Worm (Caenorhabditis elegans) whole organism, midembryonic: Measurements from ENCODE around the gene F09E5.8.

ENCODE experiments used
- T22C8.4 ChIP-seq: fragments of 200-800 bp; sonication (Bioruptor generic); IDR thresholded peaks from 2 replicates; pipeline ENCODE4 v1.3.6; 2022; ENCODE audit warnings: missing genetic modification characterization, missing compliant biosample characterization
- cog-1 ChIP-seq: sonication (generic microtip); optimal IDR thresholded peaks from 2 replicates; lab custom pipeline; 2016; ENCODE audit warnings: missing genetic modification characterization, missing compliant biosample characterization
- flt-1 ChIP-seq: fragments of 200-800 bp; sonication (Bioruptor generic); IDR thresholded peaks from 2 replicates; pipeline ENCODE4 v1.3.6; 2022; ENCODE audit warnings: missing genetic modification characterization, missing compliant biosample characterization
- klf-2 ChIP-seq: fragments of 200-800 bp; sonication (Bioruptor generic); conservative IDR thresholded peaks from 2 replicates; pipeline ENCODE4 v1.3.6; 2022; ENCODE audit warnings: missing genetic modification reagents, missing genetic modification characterization, missing compliant biosample characterization
- med-1 ChIP-seq: sonication (generic microtip); optimal IDR thresholded peaks from 2 replicates; lab custom pipeline; 2017; ENCODE audit warnings: missing genetic modification characterization, mild to moderate bottlenecking, missing compliant biosample characterization, antibody characterized with exemption, missing genetic modification reagents; ENCODE audit not compliant: insufficient read depth
- ref-1 ChIP-seq: fragments of 200-800 bp; sonication (Bioruptor generic); conservative IDR thresholded peaks from 2 replicates; pipeline ENCODE4 v1.3.6; 2022; ENCODE audit warnings: missing genetic modification reagents, missing genetic modification characterization, missing compliant biosample characterization
- tab-1 ChIP-seq: fragments of 200-800 bp; sonication (Bioruptor generic); IDR thresholded peaks from 2 replicates; pipeline ENCODE4 v1.3.6; 2022; ENCODE audit warnings: missing genetic modification characterization, missing compliant biosample characterization
- ztf-23 ChIP-seq: fragments of 200-800 bp; sonication (Bioruptor generic); IDR thresholded peaks from 2 replicates; pipeline ENCODE4 v1.3.6; 2022; ENCODE audit warnings: missing genetic modification reagents, missing genetic modification characterization, missing compliant biosample characterization
- ztf-29 ChIP-seq: fragments of 200-800 bp; sonication (Bioruptor generic); IDR thresholded peaks from 2 replicates; pipeline ENCODE4 v1.3.6; 2022; ENCODE audit warnings: missing genetic modification reagents, missing genetic modification characterization, missing compliant biosample characterization

Gene F09E5.8

ce11 chrII:5338301-5338700 lies 12.2 kb upstream of the F09E5.8 start:
- TF ChIP-seq T22C8.4 (GFP tag; lab: Robert Waterston, UW), result no peak
- TF ChIP-seq ref-1 (GFP tag; lab: Robert Waterston, UW), result no peak
- no peak for TF ChIP-seq klf-2 (GFP tag; lab: Robert Waterston, UW)
- TF ChIP-seq flt-1 (GFP tag; lab: Robert Waterston, UW), result no peak
- TF ChIP-seq ztf-23 (GFP tag; lab: Robert Waterston, UW), result no peak
- no peak for TF ChIP-seq cog-1 (tag; lab: Kevin White, UChicago)
- no peak for TF ChIP-seq med-1 (GFP tag; lab: Kevin White, UChicago)
- TF ChIP-seq tab-1, result no peak
- TF ChIP-seq ztf-29 (GFP tag; lab: Robert Waterston, UW), result no peak

DNA sequence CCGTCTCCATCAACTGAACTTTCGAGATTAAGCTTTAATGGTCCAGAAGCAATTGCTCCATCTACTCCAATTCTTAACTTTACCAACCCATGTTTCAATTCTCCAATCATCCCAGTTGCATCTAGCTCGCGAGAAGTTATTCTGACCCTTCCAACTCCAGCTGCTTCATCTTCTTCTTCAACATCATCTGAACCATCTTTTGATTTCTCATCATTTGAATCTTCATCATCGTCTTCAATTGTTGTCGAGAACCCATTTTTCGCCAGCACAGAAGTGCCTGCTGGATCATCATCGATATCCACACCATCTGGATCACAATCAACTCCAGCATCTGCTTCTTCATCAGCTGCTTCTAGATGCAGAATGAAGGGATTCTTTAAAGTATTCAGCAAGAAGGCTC lies 10.9 kb upstream of the F09E5.8 start:
- TF ChIP-seq cog-1 (tag; lab: Kevin White, UChicago) (no peak), flt-1 (GFP tag; lab: Robert Waterston, UW) (no peak), ztf-23 (GFP tag; lab: Robert Waterston, UW) (no peak), klf-2 (GFP tag; lab: Robert Waterston, UW) (no peak), T22C8.4 (GFP tag; lab: Robert Waterston, UW) (no peak)

ce11 chrII:5340672-5341568 lies 9.5 kb upstream of the F09E5.8 start:
- no peak for TF ChIP-seq cog-1 (tag; lab: Kevin White, UChicago)
- TF ChIP-seq klf-2 (GFP tag; lab: Robert Waterston, UW), result no peak
- no peak for TF ChIP-seq ztf-23 (GFP tag; lab: Robert Waterston, UW)
- no peak for TF ChIP-seq med-1 (GFP tag; lab: Kevin White, UChicago)
- TF ChIP-seq flt-1 (GFP tag; lab: Robert Waterston, UW), result no peak
- no peak for TF ChIP-seq ref-1 (GFP tag; lab: Robert Waterston, UW)
- TF ChIP-seq tab-1, result no peak
- no peak for TF ChIP-seq T22C8.4 (GFP tag; lab: Robert Waterston, UW)
- TF ChIP-seq ztf-29 (GFP tag; lab: Robert Waterston, UW), result no peak

DNA sequence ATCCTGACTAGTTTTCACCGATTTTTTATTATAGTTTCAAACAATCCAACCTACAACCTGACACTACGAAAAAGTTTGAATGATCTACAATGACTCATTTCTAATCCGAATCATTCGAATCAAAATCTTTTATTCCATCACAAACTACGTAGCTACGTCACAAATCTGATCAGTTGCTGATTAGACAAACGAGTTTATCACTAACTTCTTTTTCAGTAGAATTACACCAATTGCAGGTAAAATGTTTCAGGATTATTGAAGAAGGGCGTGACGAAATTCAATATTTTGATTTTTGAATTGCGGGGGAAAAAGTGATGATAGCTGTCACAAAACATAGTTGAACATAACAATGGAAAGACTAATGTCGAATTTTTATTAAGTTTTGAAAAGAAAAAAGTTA lies 8.9 kb upstream of the F09E5.8 start:
- no peak for TF ChIP-seq klf-2 (GFP tag; lab: Robert Waterston, UW)
- TF ChIP-seq cog-1 (tag; lab: Kevin White, UChicago), result no peak
- no peak for TF ChIP-seq tab-1
- no peak for TF ChIP-seq T22C8.4 (GFP tag; lab: Robert Waterston, UW)
- TF ChIP-seq ztf-29 (GFP tag; lab: Robert Waterston, UW), result no peak
- no peak for TF ChIP-seq ref-1 (GFP tag; lab: Robert Waterston, UW)
- no peak for TF ChIP-seq med-1 (GFP tag; lab: Kevin White, UChicago)
- TF ChIP-seq flt-1 (GFP tag; lab: Robert Waterston, UW), result no peak
- no peak for TF ChIP-seq ztf-23 (GFP tag; lab: Robert Waterston, UW)

- no peak for TF ChIP-seq T22C8.4 (GFP tag; lab: Robert Waterston, UW)
- TF ChIP-seq ztf-29 (GFP tag; lab: Robert Waterston, UW), result no peak
- TF ChIP-seq klf-2 (GFP tag; lab: Robert Waterston, UW), result no peak
These were observed 8.1 kb upstream of the F09E5.8 start for ce11 chrII:5342412-5342811.

ce11 chrII:5344775-5345174 lies 5.7 kb upstream of the F09E5.8 start, which contains the start of gene F09E5.14:
TSS of gene F09E5.14 (minus strand) at chrII:5344875.
- no peak for TF ChIP-seq ref-1 (GFP tag; lab: Robert Waterston, UW)
- no peak for TF ChIP-seq ztf-29 (GFP tag; lab: Robert Waterston, UW)
- TF ChIP-seq cog-1 (tag; lab: Kevin White, UChicago), result no peak
- no peak for TF ChIP-seq klf-2 (GFP tag; lab: Robert Waterston, UW)
- no peak for TF ChIP-seq T22C8.4 (GFP tag; lab: Robert Waterston, UW)
- TF ChIP-seq ztf-23 (GFP tag; lab: Robert Waterston, UW), result no peak
- TF ChIP-seq flt-1 (GFP tag; lab: Robert Waterston, UW), result no peak
- TF ChIP-seq tab-1, result no peak
- no peak for TF ChIP-seq med-1 (GFP tag; lab: Kevin White, UChicago)

DNA sequence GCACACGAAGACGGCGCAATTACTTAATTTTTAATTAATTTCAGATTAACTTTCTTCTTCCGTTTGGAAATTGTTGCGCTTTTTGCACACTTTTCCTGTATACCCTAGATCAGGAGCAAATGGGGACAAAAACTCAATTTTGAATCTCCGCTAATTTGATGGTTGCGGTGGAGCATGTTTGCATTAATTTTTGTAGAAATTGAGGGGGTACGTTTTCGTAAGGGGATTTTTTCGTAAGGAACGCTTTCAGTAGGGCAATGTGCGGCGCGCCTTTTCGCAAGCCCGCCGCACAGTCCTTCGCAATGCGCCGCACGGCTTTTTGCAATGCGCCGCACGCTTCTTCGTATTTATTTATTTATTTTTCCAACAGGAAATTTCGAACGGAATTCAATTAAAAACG lies 4.1 kb upstream of the F09E5.8 start:
- TF ChIP-seq tab-1 (peak; percentile 81), flt-1 (GFP tag; lab: Robert Waterston, UW) (peak; percentile 87), ztf-23 (GFP tag; lab: Robert Waterston, UW) (peak; percentile 92), klf-2 (GFP tag; lab: Robert Waterston, UW) (peak; percentile 81), ztf-29 (GFP tag; lab: Robert Waterston, UW) (peak; percentile 75)

DNA sequence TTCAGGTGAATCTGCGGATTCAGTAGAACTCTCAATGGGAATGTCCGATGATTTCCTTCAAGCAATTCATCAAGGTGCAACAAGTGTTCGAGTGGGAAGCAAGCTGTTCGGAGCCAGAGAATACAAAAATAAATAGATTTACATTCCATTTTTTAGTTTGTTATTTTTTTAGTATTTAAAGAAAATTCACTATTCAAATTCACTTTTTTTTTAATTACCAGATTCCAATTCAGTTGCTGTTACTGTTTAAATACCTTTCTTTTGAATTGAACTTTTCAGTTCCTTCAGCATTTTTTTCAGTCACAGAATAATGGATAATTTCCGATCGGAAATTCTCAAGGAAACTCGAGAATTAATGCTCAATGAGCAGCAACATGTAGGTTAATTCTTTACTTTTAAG lies 1.3 kb downstream of the F09E5.8 start, which contains the start of gene F09E5.7:
Gene F09E5.7 (plus strand): TSS at position 301 of the 400 bp plus-strand sequence.
- TF ChIP-seq tab-1, result no peak
- no peak for TF ChIP-seq ztf-29 (GFP tag; lab: Robert Waterston, UW)
- TF ChIP-seq T22C8.4 (GFP tag; lab: Robert Waterston, UW), result no peak
- no peak for TF ChIP-seq ref-1 (GFP tag; lab: Robert Waterston, UW)
- no peak for TF ChIP-seq flt-1 (GFP tag; lab: Robert Waterston, UW)
- TF ChIP-seq cog-1 (tag; lab: Kevin White, UChicago), result no peak
- TF ChIP-seq klf-2 (GFP tag; lab: Robert Waterston, UW), result no peak

- TF ChIP-seq flt-1 (GFP tag; lab: Robert Waterston, UW) (no peak), klf-2 (GFP tag; lab: Robert Waterston, UW) (no peak), tab-1 (no peak), T22C8.4 (GFP tag; lab: Robert Waterston, UW) (no peak), med-1 (GFP tag; lab: Kevin White, UChicago) (no peak), cog-1 (tag; lab: Kevin White, UChicago) (no peak), ref-1 (GFP tag; lab: Robert Waterston, UW) (no peak), ztf-29 (GFP tag; lab: Robert Waterston, UW) (no peak), ztf-23 (GFP tag; lab: Robert Waterston, UW) (no peak)
These were observed 3.2 kb downstream of the F09E5.8 start for ce11 chrII:5353642-5354041.
